Fruit fly (Drosophila melanogaster) whole organism, embryonic: ENCODE results near the gene CG32811.

Experiments
- Asciz ChIP-seq: fragments of 200-800 bp; sonication (Bioruptor generic); optimal IDR thresholded peaks from 2 replicates; lab custom pipeline; 2017; ENCODE audit warnings: missing biosample characterization, mild to moderate bottlenecking, missing genetic modification characterization, missing genetic modification reagents
- Bteb2 ChIP-seq: fragments of 200-800 bp; sonication (Bioruptor generic); optimal IDR thresholded peaks from 2 replicates; lab custom pipeline; 2016; ENCODE audit warnings: missing biosample characterization, missing genetic modification characterization
- CG10366 ChIP-seq: fragments of 200-800 bp; sonication (Bioruptor generic); IDR thresholded peaks from 2 replicates; pipeline ENCODE4 v1.3.6; 2022; ENCODE audit warnings: missing biosample characterization, missing genetic modification characterization
- CG10654 ChIP-seq: fragments of 200-800 bp; sonication (Bioruptor generic); optimal IDR thresholded peaks from 2 replicates; lab custom pipeline; 2016; ENCODE audit warnings: missing biosample characterization, missing genetic modification characterization
- CG11247 ChIP-seq: fragments of 200-800 bp; sonication (Bioruptor generic); IDR thresholded peaks from 2 replicates; pipeline ENCODE4 v1.3.6; 2022; ENCODE audit warnings: missing biosample characterization, missing genetic modification characterization
- CG11504 ChIP-seq: fragments of 200-800 bp; sonication (Bioruptor generic); optimal IDR thresholded peaks from 3 replicates; lab custom pipeline; 2019; ENCODE audit warnings: missing biosample characterization, mild to moderate bottlenecking, missing genetic modification characterization, moderate library complexity
- CG11560 ChIP-seq: fragments of 200-800 bp; sonication (Bioruptor generic); IDR thresholded peaks from 3 replicates; pipeline ENCODE4 v1.3.6; 2022; ENCODE audit warnings: missing biosample characterization, missing genetic modification characterization
- CG13296 ChIP-seq: fragments of 200-800 bp; sonication (Bioruptor generic); optimal IDR thresholded peaks from 3 replicates; lab custom pipeline; 2018; ENCODE audit warnings: missing biosample characterization, mild to moderate bottlenecking, missing genetic modification characterization
- CG14710 ChIP-seq: fragments of 200-800 bp; sonication (Bioruptor generic); optimal IDR thresholded peaks from 3 replicates; lab custom pipeline; 2019; ENCODE audit warnings: missing biosample characterization, mild to moderate bottlenecking, missing genetic modification characterization, moderate library complexity
- CG18599 ChIP-seq: fragments of 200-800 bp; sonication (Bioruptor generic); optimal IDR thresholded peaks from 3 replicates; lab custom pipeline; 2017; ENCODE audit warnings: missing biosample characterization, missing genetic modification characterization, mild to moderate bottlenecking, moderate library complexity, missing genetic modification reagents
- CG30431 ChIP-seq: fragments of 200-800 bp; sonication (Bioruptor generic); optimal IDR thresholded peaks from 2 replicates; lab custom pipeline; 2017; ENCODE audit warnings: missing biosample characterization, missing genetic modification characterization
- CG32532 ChIP-seq: fragments of 200-800 bp; sonication (Bioruptor generic); IDR thresholded peaks from 2 replicates; pipeline ENCODE4 v1.3.6; 2022; ENCODE audit warnings: missing biosample characterization, missing genetic modification characterization
- CG3281 ChIP-seq: fragments of 200-800 bp; sonication (Bioruptor generic); optimal IDR thresholded peaks from 3 replicates; lab custom pipeline; 2017; ENCODE audit warnings: missing biosample characterization, mild to moderate bottlenecking, missing genetic modification characterization
- CG34376 ChIP-seq: fragments of 200-800 bp; sonication (Bioruptor generic); optimal IDR thresholded peaks from 2 replicates; lab custom pipeline; 2018; ENCODE audit warnings: missing biosample characterization, mild to moderate bottlenecking, missing genetic modification characterization
- CG4854 ChIP-seq: fragments of 200-800 bp; sonication (Bioruptor generic); optimal IDR thresholded peaks from 2 replicates; lab custom pipeline; 2016; ENCODE audit warnings: missing biosample characterization, missing genetic modification characterization, inconsistent platforms
- CG5953 ChIP-seq: fragments of 200-800 bp; sonication (Bioruptor generic); IDR thresholded peaks from 2 replicates; pipeline ENCODE4 v1.3.6; 2022; ENCODE audit warnings: missing biosample characterization, missing genetic modification characterization
- CG6272 ChIP-seq: fragments of 200-800 bp; sonication (Bioruptor generic); IDR thresholded peaks from 2 replicates; pipeline ENCODE4 v1.3.6; 2022; ENCODE audit warnings: missing biosample characterization, missing genetic modification characterization
- CG7839 ChIP-seq: fragments of 200-800 bp; sonication (Bioruptor generic); optimal IDR thresholded peaks from 3 replicates; lab custom pipeline; 2018; ENCODE audit warnings: missing biosample characterization, mild to moderate bottlenecking, missing genetic modification characterization, moderate library complexity
- CG8478 ChIP-seq: fragments of >200 bp; optimal IDR thresholded peaks from 2 replicates; lab custom pipeline; 2018
- Dll ChIP-seq: fragments of 200-800 bp; sonication (Bioruptor generic); IDR thresholded peaks from 4 replicates; pipeline ENCODE4 v1.3.6; 2022; ENCODE audit warnings: missing biosample characterization, missing genetic modification characterization; ENCODE audit not compliant: partially characterized antibody
- Dref ChIP-seq: fragments of 200-800 bp; sonication (Bioruptor generic); IDR thresholded peaks from 2 replicates; pipeline ENCODE4 v1.3.6; 2022; ENCODE audit warnings: missing biosample characterization, missing genetic modification characterization
- Mad ChIP-seq: fragments of 200-800 bp; sonication (Bioruptor generic); optimal IDR thresholded peaks from 2 replicates; lab custom pipeline; 2016; ENCODE audit warnings: missing biosample characterization, missing genetic modification characterization
- Mrtf ChIP-seq: fragments of 200-800 bp; sonication (Bioruptor generic); IDR thresholded peaks from 3 replicates; pipeline ENCODE4 v1.3.6; 2022; ENCODE audit warnings: missing biosample characterization, missing genetic modification characterization
- NC2β ChIP-seq: fragments of 200-800 bp; sonication (Bioruptor generic); optimal IDR thresholded peaks from 2 replicates; lab custom pipeline; 2016; ENCODE audit warnings: missing biosample characterization, missing genetic modification characterization
- NFAT ChIP-seq: fragments of 200-800 bp; sonication (Bioruptor generic); IDR thresholded peaks from 2 replicates; pipeline ENCODE4 v1.3.6; 2022; ENCODE audit warnings: missing biosample characterization, missing genetic modification characterization
- NK7.1 ChIP-seq: fragments of 200-800 bp; sonication (Bioruptor generic); optimal IDR thresholded peaks from 3 replicates; lab custom pipeline; 2016; ENCODE audit warnings: missing biosample characterization, missing genetic modification characterization
- Optix ChIP-seq: fragments of 200-800 bp; sonication (Bioruptor generic); IDR thresholded peaks from 3 replicates; pipeline ENCODE4 v1.3.6; 2022; ENCODE audit warnings: missing biosample characterization, missing genetic modification characterization
- Sox100B ChIP-seq: fragments of 200-800 bp; sonication (Bioruptor generic); optimal IDR thresholded peaks from 3 replicates; lab custom pipeline; 2018; ENCODE audit warnings: missing biosample characterization, mild to moderate bottlenecking, missing genetic modification characterization
- YL-1 ChIP-seq: fragments of 200-800 bp; sonication (Bioruptor generic); optimal IDR thresholded peaks from 3 replicates; lab custom pipeline; 2017; ENCODE audit warnings: missing biosample characterization, mild to moderate bottlenecking, missing genetic modification characterization
- cad ChIP-seq: fragments of >200 bp; optimal IDR thresholded peaks from 2 replicates; lab custom pipeline; 2017; ENCODE audit warnings: missing biosample characterization, missing genetic modification characterization
- da ChIP-seq: fragments of 200-800 bp; sonication (Bioruptor generic); optimal IDR thresholded peaks from 2 replicates; lab custom pipeline; 2016; ENCODE audit warnings: missing biosample characterization, missing genetic modification characterization
- dmrt99B ChIP-seq: fragments of 200-800 bp; sonication (Bioruptor generic); optimal IDR thresholded peaks from 2 replicates; lab custom pipeline; 2018; ENCODE audit warnings: missing biosample characterization, mild to moderate bottlenecking, missing genetic modification characterization, moderate library complexity
- emc ChIP-seq: fragments of 200-800 bp; sonication (Bioruptor generic); optimal IDR thresholded peaks from 2 replicates; lab custom pipeline; 2016; ENCODE audit warnings: missing biosample characterization, missing genetic modification characterization
- en ChIP-seq: fragments of 200-800 bp; sonication (Bioruptor generic); optimal IDR thresholded peaks from 2 replicates; lab custom pipeline; 2016; ENCODE audit warnings: missing biosample characterization, missing genetic modification characterization
- esg ChIP-seq: fragments of 200-800 bp; sonication (Bioruptor generic); conservative IDR thresholded peaks from 2 replicates; pipeline ENCODE4 v1.3.6; 2022; ENCODE audit warnings: missing biosample characterization, missing genetic modification characterization
- gem ChIP-seq: fragments of 200-800 bp; sonication (Bioruptor generic); optimal IDR thresholded peaks from 2 replicates; lab custom pipeline; 2019; ENCODE audit warnings: missing biosample characterization, mild to moderate bottlenecking, missing genetic modification characterization, moderate library complexity
- luna ChIP-seq: fragments of 200-800 bp; sonication (Bioruptor generic); optimal IDR thresholded peaks from 2 replicates; lab custom pipeline; 2016; ENCODE audit warnings: missing biosample characterization, missing genetic modification characterization
- nmo ChIP-seq: fragments of 200-800 bp; sonication (Bioruptor generic); optimal IDR thresholded peaks from 2 replicates; lab custom pipeline; 2018; ENCODE audit warnings: missing biosample characterization, mild to moderate bottlenecking, missing genetic modification characterization, moderate library complexity
- org-1 ChIP-seq: fragments of 200-800 bp; sonication (Bioruptor generic); optimal IDR thresholded peaks from 2 replicates; lab custom pipeline; 2017; ENCODE audit warnings: missing biosample characterization, missing genetic modification characterization
- pan ChIP-seq, 4 experiments: fragments of >200 bp in 3 of 4; fragments of 200-800 bp in 1 of 4; sonication (Bioruptor generic) in 1 of 4; optimal IDR thresholded peaks in 3 of 4; IDR thresholded peaks in 1 of 4; 2 replicates each; pipeline versions ENCODE4 v1.3.6 to Lab custom; 2017 to 2022; ENCODE audit warnings: missing biosample characterization in 2 of 4, missing genetic modification characterization in 2 of 4, mixed read lengths in 1 of 4
- pfk ChIP-seq: fragments of 200-800 bp; sonication (Bioruptor generic); optimal IDR thresholded peaks from 2 replicates; lab custom pipeline; 2018; ENCODE audit warnings: missing biosample characterization, mild to moderate bottlenecking, missing genetic modification characterization, moderate library complexity
- run ChIP-seq: fragments of 200-800 bp; sonication (Bioruptor generic); optimal IDR thresholded peaks from 3 replicates; lab custom pipeline; 2018; ENCODE audit warnings: missing biosample characterization, mild to moderate bottlenecking, missing genetic modification characterization
- shn ChIP-seq: fragments of 200-800 bp; sonication (Bioruptor generic); optimal IDR thresholded peaks from 3 replicates; lab custom pipeline; 2016; ENCODE audit warnings: missing biosample characterization, missing genetic modification characterization
- sim ChIP-seq: fragments of 200-800 bp; sonication (Bioruptor generic); IDR thresholded peaks from 2 replicates; pipeline ENCODE4 v1.3.6; 2022; ENCODE audit warnings: missing biosample characterization, missing genetic modification characterization
- slbo ChIP-seq: fragments of 200-800 bp; sonication (Bioruptor generic); IDR thresholded peaks from 2 replicates; pipeline ENCODE4 v1.3.6; 2022; ENCODE audit warnings: missing biosample characterization, missing genetic modification characterization
- slp2 ChIP-seq: fragments of 200-800 bp; sonication (Bioruptor generic); optimal IDR thresholded peaks from 2 replicates; lab custom pipeline; 2016; ENCODE audit warnings: missing biosample characterization, missing genetic modification characterization
- ssp ChIP-seq: fragments of 200-800 bp; sonication (Bioruptor generic); IDR thresholded peaks from 2 replicates; pipeline ENCODE4 v1.3.6; 2022; ENCODE audit warnings: missing biosample characterization, missing genetic modification characterization
- tin ChIP-seq: fragments of 200-800 bp; sonication (Bioruptor generic); optimal IDR thresholded peaks from 3 replicates; lab custom pipeline; 2016; ENCODE audit warnings: missing biosample characterization, missing genetic modification characterization
- ttk ChIP-seq: fragments of 200-800 bp; sonication (Bioruptor generic); IDR thresholded peaks from 2 replicates; pipeline ENCODE4 v2.1.2; 2022; ENCODE audit warnings: missing biosample characterization, missing genetic modification characterization
- tup ChIP-seq: fragments of 200-800 bp; sonication (Bioruptor generic); optimal IDR thresholded peaks from 2 replicates; lab custom pipeline; 2016; ENCODE audit warnings: missing biosample characterization, mild to moderate bottlenecking, missing genetic modification characterization, moderate library complexity
- unpg ChIP-seq: fragments of 200-800 bp; sonication (Bioruptor generic); optimal IDR thresholded peaks from 3 replicates; lab custom pipeline; 2018; ENCODE audit warnings: missing biosample characterization, mild to moderate bottlenecking, missing genetic modification characterization, moderate library complexity
- zf30C ChIP-seq: fragments of 200-800 bp; sonication (Bioruptor generic); optimal IDR thresholded peaks from 3 replicates; lab custom pipeline; 2018; ENCODE audit warnings: missing biosample characterization, mild to moderate bottlenecking, missing genetic modification characterization

CG32811 gene

dm6 chrX:1269700-1270099 lies 28.5 kb downstream of the CG32811 start (continued):
- TF ChIP-seq CG14710 (tag; lab: Kevin White, UChicago): no peak
- TF ChIP-seq CG6272 (GFP tag; lab: Robert Waterston, UW): 0 out of 2 replicates have a peak, but pooled peaks have one; percentile 25
- TF ChIP-seq da (GFP tag; lab: Kevin White, UChicago): no peak
- TF ChIP-seq sim (GFP tag; lab: Robert Waterston, UW): no peak
- no peak for TF ChIP-seq Dref (GFP tag; lab: Robert Waterston, UW)
- no peak for TF ChIP-seq luna
- TF ChIP-seq gem (tag; lab: Kevin White, UChicago): peak; percentile 20
- no peak for TF ChIP-seq unpg (GFP tag; lab: Kevin White, UChicago)
- no peak for TF ChIP-seq YL-1 (GFP tag; lab: Kevin White, UChicago)
- peak; percentile 23; the same call in 1 of the 2 replicates for TF ChIP-seq CG10366
- TF ChIP-seq Mrtf (GFP tag; lab: Robert Waterston, UW): no peak
- TF ChIP-seq pan (optimal IDR thresholded peaks at IDR 0.05; lab: Kevin White, UChicago): no peak
- peak in 1 of 2 experiments; percentile 8 for TF ChIP-seq pan (GFP tag; optimal IDR thresholded peaks at IDR 0.05 in 1 of 2, IDR thresholded peaks at IDR 0.05 in 1 of 2)
- TF ChIP-seq en (GFP tag; lab: Kevin White, UChicago): no peak
- TF ChIP-seq CG8478: no peak
- no peak for TF ChIP-seq zf30C (GFP tag; lab: Kevin White, UChicago)
- no peak for TF ChIP-seq CG30431
- no peak for TF ChIP-seq CG4854 (GFP tag; lab: Kevin White, UChicago)
- TF ChIP-seq CG34376 (GFP tag; lab: Kevin White, UChicago): no peak
- TF ChIP-seq shn (GFP tag; lab: Kevin White, UChicago): no peak
- TF ChIP-seq CG13296: no peak
- 0 out of 2 replicates have a peak, but pooled peaks have one; percentile 15 for TF ChIP-seq ssp (GFP tag; lab: Robert Waterston, UW)
- TF ChIP-seq Mad (GFP tag; lab: Kevin White, UChicago): no peak
- no peak for TF ChIP-seq ttk (GFP tag; lab: Robert Waterston, UW)
- TF ChIP-seq Optix (GFP tag; lab: Robert Waterston, UW): peak; percentile 30; the same call in 1 of the 3 replicates
- TF ChIP-seq emc (GFP tag; lab: Kevin White, UChicago): no peak
- TF ChIP-seq CG18599 (GFP tag; lab: Kevin White, UChicago): peak; percentile 26
- peak; percentile 28 for TF ChIP-seq CG11504
- TF ChIP-seq NFAT: no peak
- TF ChIP-seq org-1 (GFP tag; lab: Kevin White, UChicago): peak; percentile 5
- no peak for TF ChIP-seq slp2 (GFP tag; lab: Kevin White, UChicago)
- TF ChIP-seq dmrt99B (tag; lab: Kevin White, UChicago): peak; percentile 34
- 0 out of 2 replicates have a peak, but pooled peaks have one; percentile 9 for TF ChIP-seq CG11247 (GFP tag; lab: Robert Waterston, UW)
- TF ChIP-seq tin (GFP tag; lab: Kevin White, UChicago): no peak
- peak; percentile 7 for TF ChIP-seq CG3281 (GFP tag; lab: Kevin White, UChicago)
- TF ChIP-seq Asciz: no peak
- TF ChIP-seq nmo (GFP tag; lab: Kevin White, UChicago): no peak
- no peak for TF ChIP-seq NC2β (GFP tag; lab: Kevin White, UChicago)
- TF ChIP-seq Bteb2 (GFP tag; lab: Kevin White, UChicago): no peak
- TF ChIP-seq CG5953: no peak
- TF ChIP-seq esg: no peak
- no peak for TF ChIP-seq slbo (GFP tag; lab: Robert Waterston, UW)
- no peak for TF ChIP-seq Dll (GFP tag; lab: Robert Waterston, UW)
- TF ChIP-seq run (tag; lab: Kevin White, UChicago): no peak
- no peak for TF ChIP-seq tup (GFP tag; lab: Kevin White, UChicago)
- no peak for TF ChIP-seq cad (GFP tag; lab: Kevin White, UChicago)
- TF ChIP-seq Sox100B (GFP tag; lab: Kevin White, UChicago): no peak
- peak; percentile 21; the same call in 1 of the 2 replicates for TF ChIP-seq CG32532 (GFP tag; lab: Robert Waterston, UW)
- no peak for TF ChIP-seq NK7.1 (GFP tag; lab: Kevin White, UChicago)
- TF ChIP-seq CG10654 (GFP tag; lab: Kevin White, UChicago): no peak
- TF ChIP-seq pfk (GFP tag; lab: Kevin White, UChicago): no peak
- TF ChIP-seq CG7839 (tag; lab: Kevin White, UChicago): peak; percentile 7
- TF ChIP-seq CG11560 (tag; lab: Robert Waterston, UW): no peak
